Fruit fly (Drosophila melanogaster): ENCODE measurements around the gene CG31370.

Gene CG31370

dm6 chr3R:25262322-25262761 lies 39.9 kb upstream of the CG31370 start, which contains the start of the genes Kdsr and CG11858 (continued):
- peak; percentile 56 to 57 for TF ChIP-seq dpn (GFP tag; optimal IDR thresholded peaks at IDR 0.05)
- peak; percentile 36; the same call in 1 of the 2 replicates for TF ChIP-seq esg (GFP tag; conservative IDR thresholded peaks at IDR 0.05)
- TF ChIP-seq sob (GFP tag; IDR thresholded peaks at IDR 0.05): peak; percentile 72
- peak; percentile 75 for TF ChIP-seq phol (tag; optimal IDR thresholded peaks at IDR 0.05)
- 0 out of 3 replicates have a peak, but pooled peaks have one; percentile 29 for TF ChIP-seq z (GFP tag; IDR thresholded peaks at IDR 0.05)
- TF ChIP-seq CG3163 (GFP tag; optimal IDR thresholded peaks at IDR 0.05): peak; percentile 19
- peak; percentile 94 for TF ChIP-seq row (GFP tag; IDR thresholded peaks at IDR 0.05)
- peak; percentile 61 for TF ChIP-seq CG13624 (GFP tag; optimal IDR thresholded peaks at IDR 0.05)
- no peak for TF ChIP-seq Jarid2 (GFP tag; optimal IDR thresholded peaks at IDR 0.05)
- TF ChIP-seq klu (GFP tag; IDR thresholded peaks at IDR 0.05): peak; percentile 38; the same call in 1 of the 2 replicates
- no peak for TF ChIP-seq pan (optimal IDR thresholded peaks at IDR 0.05)
- TF ChIP-seq pan (GFP tag; optimal IDR thresholded peaks at IDR 0.05 in 1 of 2, IDR thresholded peaks at IDR 0.05 in 1 of 2): peak in 1 of 2 experiments; percentile 64
- TF ChIP-seq CG18262 (tag; optimal IDR thresholded peaks at IDR 0.05): peak; percentile 62
- no peak for TF ChIP-seq gcm (GFP tag; optimal IDR thresholded peaks at IDR 0.05)
- TF ChIP-seq Sry-β (GFP tag; optimal IDR thresholded peaks at IDR 0.05): peak; percentile 99
- TF ChIP-seq otp (GFP tag; IDR thresholded peaks at IDR 0.05): 0 out of 3 replicates have a peak, but pooled peaks have one; percentile 43
- TF ChIP-seq Sin3A (optimal IDR thresholded peaks at IDR 0.05): peak; percentile 59
- peak; percentile 53; the same call in 1 of the 3 replicates for TF ChIP-seq CG7357 (GFP tag; IDR thresholded peaks at IDR 0.05)
- peak; percentile 56; the same call in 1 of the 2 replicates for TF ChIP-seq unc-4 (GFP tag; IDR thresholded peaks at IDR 0.05; ENCODE audit: partially characterized antibody)
- TF ChIP-seq Max (GFP tag; optimal IDR thresholded peaks at IDR 0.05): peak; percentile 72
- no peak for TF ChIP-seq cad (GFP tag; optimal IDR thresholded peaks at IDR 0.05)
- peak; percentile 60 for TF ChIP-seq Dad (GFP tag; optimal IDR thresholded peaks at IDR 0.05)
- peak; percentile 54 for TF ChIP-seq Adf1 (GFP tag; IDR thresholded peaks at IDR 0.05)
- peak; percentile 40 for TF ChIP-seq Scr (GFP tag; IDR thresholded peaks at IDR 0.05; ENCODE audit: partially characterized antibody)
- TF ChIP-seq CG9797 (GFP tag; optimal IDR thresholded peaks at IDR 0.05): peak; percentile 76
- TF ChIP-seq tna (GFP tag; IDR thresholded peaks at IDR 0.05; ENCODE audit: partially characterized antibody): no peak
- TF ChIP-seq grau (tag; optimal IDR thresholded peaks at IDR 0.05): peak; percentile 73
- TF ChIP-seq Atf-2 (GFP tag; optimal IDR thresholded peaks at IDR 0.05): no peak
- TF ChIP-seq Drgx (GFP tag; IDR thresholded peaks at IDR 0.05): peak; percentile 52
- TF ChIP-seq CG6272 (GFP tag; IDR thresholded peaks at IDR 0.05): peak; percentile 32; the same call in 1 of the 2 replicates
- TF ChIP-seq HLH54F (GFP tag; optimal IDR thresholded peaks at IDR 0.05): peak; percentile 43
- TF ChIP-seq hkb (optimal IDR thresholded peaks at IDR 0.05): peak; percentile 29
- TF ChIP-seq hkb (GFP tag; IDR thresholded peaks at IDR 0.05): peak; percentile 66
- peak; percentile 49 for TF ChIP-seq CG3281 (GFP tag; optimal IDR thresholded peaks at IDR 0.05)
- no peak for TF ChIP-seq CG11504 (tag; optimal IDR thresholded peaks at IDR 0.05)
- TF ChIP-seq lilli (GFP tag; optimal IDR thresholded peaks at IDR 0.05): peak; percentile 83
- peak; percentile 52 for TF ChIP-seq CG14050 (GFP tag; IDR thresholded peaks at IDR 0.05)
- TF ChIP-seq Camta (GFP tag; optimal IDR thresholded peaks at IDR 0.05): peak; percentile 16
- TF ChIP-seq Dip3 (GFP tag; optimal IDR thresholded peaks at IDR 0.05): peak; percentile 50
- TF ChIP-seq CG10462 (GFP tag; optimal IDR thresholded peaks at IDR 0.05): peak; percentile 19
- peak in 1 of 2 experiments; percentile 81 for TF ChIP-seq insv (GFP tag; optimal IDR thresholded peaks at IDR 0.05)
- peak; percentile 44 for TF ChIP-seq jumu (GFP tag; optimal IDR thresholded peaks at IDR 0.05)
- TF ChIP-seq danr (GFP tag; IDR thresholded peaks at IDR 0.05): peak; percentile 58; the same call in 1 of the 2 replicates
- TF ChIP-seq CG16779 (GFP tag; IDR thresholded peaks at IDR 0.05): no peak
- TF ChIP-seq CG17328 (GFP tag; IDR thresholded peaks at IDR 0.05): peak; percentile 65
- peak; percentile 57; the same call in 1 of the 2 replicates for TF ChIP-seq ara (GFP tag; IDR thresholded peaks at IDR 0.05)
- peak; percentile 68 for TF ChIP-seq CG14710 (tag; optimal IDR thresholded peaks at IDR 0.05)
- TF ChIP-seq CG14667 (GFP tag; IDR thresholded peaks at IDR 0.05): peak; percentile 50; the same call in 1 of the 2 replicates
- peak; percentile 77 for TF ChIP-seq Fer1 (GFP tag; optimal IDR thresholded peaks at IDR 0.05)
- peak; percentile 52 for TF ChIP-seq CG10366 (GFP tag; IDR thresholded peaks at IDR 0.05)
- no peak for TF ChIP-seq Mrtf (GFP tag; IDR thresholded peaks at IDR 0.05)
- peak; percentile 12 for TF ChIP-seq CG1602 (GFP tag; optimal IDR thresholded peaks at IDR 0.05)

Data from whole organism, embryonic.